Worm (Caenorhabditis elegans): ENCODE results near the gene imp-2.
A peak's percentile ranks its signal among the peaks of the same experiment; 100 is the strongest.

ce11 chrIV:11118837-11119491, at the start of gene imp-2, which contains the start of gene enpl-1:
- TF ChIP-seq skn-1 (tag; optimal IDR thresholded peaks at IDR 0.05) = peak; percentile 76
- TF ChIP-seq snpc-4 (tag; optimal IDR thresholded peaks at IDR 0.05) = peak; percentile 23
- TF ChIP-seq nhr-12 (tag; optimal IDR thresholded peaks at IDR 0.05) = no peak
- no peak for TF ChIP-seq elt-3 (tag; optimal IDR thresholded peaks at IDR 0.05)
- no peak for TF ChIP-seq unc-39 (tag; optimal IDR thresholded peaks at IDR 0.05)
- TF ChIP-seq egl-27 (tag; optimal IDR thresholded peaks at IDR 0.05) = peak; percentile 25
- no peak for TF ChIP-seq ceh-9 (tag; optimal IDR thresholded peaks at IDR 0.05)
- peak; percentile 42 for TF ChIP-seq ama-1 (optimal IDR thresholded peaks at IDR 0.05)
- no peak for TF ChIP-seq nhr-28 (tag; optimal IDR thresholded peaks at IDR 0.05)
